Worm (Caenorhabditis elegans) whole organism, young adult: Measurements from ENCODE around the gene srg-69.
A peak's percentile ranks its signal among the peaks of the same experiment; 100 is the strongest.

Experiments
- B0336.3 ChIP-seq: fragments of 200-800 bp; sonication (Bioruptor generic); IDR thresholded peaks from 2 replicates; pipeline ENCODE4 v1.3.6; 2022; ENCODE audit warnings: missing genetic modification characterization, missing compliant biosample characterization
- C06A6.2 ChIP-seq: fragments of 200-800 bp; sonication (Bioruptor generic); conservative IDR thresholded peaks from 2 replicates; pipeline ENCODE4 v1.3.6; 2022; ENCODE audit warnings: missing genetic modification characterization, missing compliant biosample characterization
- D2030.7 ChIP-seq: fragments of 200-800 bp; sonication (Bioruptor generic); IDR thresholded peaks from 2 replicates; pipeline ENCODE4 v1.3.6; 2022; ENCODE audit warnings: missing genetic modification reagents, missing genetic modification characterization, missing compliant biosample characterization
- F55B11.4 ChIP-seq: sonication (generic microtip); optimal IDR thresholded peaks from 2 replicates; lab custom pipeline; 2016; ENCODE audit warnings: missing compliant biosample characterization, missing genetic modification characterization, borderline replicate concordance; ENCODE audit not compliant: insufficient read depth
- F57A8.1 ChIP-seq: fragments of 200-800 bp; sonication (Bioruptor generic); optimal IDR thresholded peaks from 2 replicates; lab custom pipeline; 2018; ENCODE audit warnings: mild to moderate bottlenecking, missing genetic modification characterization, moderate library complexity, missing compliant biosample characterization
- ZK185.1 ChIP-seq: sonication (generic microtip); optimal IDR thresholded peaks from 2 replicates; lab custom pipeline; 2016; ENCODE audit warnings: mild to moderate bottlenecking, missing genetic modification characterization, missing compliant biosample characterization; ENCODE audit not compliant: poor library complexity, severe bottlenecking
- akir-1 ChIP-seq: fragments of 200-800 bp; sonication (Bioruptor generic); optimal IDR thresholded peaks from 2 replicates; lab custom pipeline; 2018; ENCODE audit warnings: mild to moderate bottlenecking, missing genetic modification characterization, moderate library complexity, missing compliant biosample characterization
- atf-7 ChIP-seq: sonication (generic microtip); optimal IDR thresholded peaks from 2 replicates; lab custom pipeline; 2017; ENCODE audit warnings: mild to moderate bottlenecking, missing genetic modification characterization, missing compliant biosample characterization
- attf-5 ChIP-seq: fragments of 200-800 bp; sonication (Bioruptor generic); optimal IDR thresholded peaks from 2 replicates; lab custom pipeline; 2018; ENCODE audit warnings: mild to moderate bottlenecking, missing genetic modification characterization, missing compliant biosample characterization
- attf-6 ChIP-seq: fragments of 200-800 bp; sonication (Bioruptor generic); IDR thresholded peaks from 2 replicates; pipeline ENCODE4 v1.3.6; 2022; ENCODE audit warnings: missing genetic modification reagents, missing genetic modification characterization, missing compliant biosample characterization
- bed-2 ChIP-seq: fragments of 200-800 bp; sonication (Bioruptor generic); IDR thresholded peaks from 2 replicates; pipeline ENCODE4 v1.3.6; 2022; ENCODE audit warnings: missing genetic modification reagents, missing genetic modification characterization, missing compliant biosample characterization
- ccch-3 ChIP-seq: fragments of 200-800 bp; sonication (Bioruptor generic); optimal IDR thresholded peaks from 2 replicates; lab custom pipeline; 2018; ENCODE audit warnings: mild to moderate bottlenecking, missing genetic modification characterization, missing compliant biosample characterization
- cebp-1 ChIP-seq, 2 experiments: fragments of 200-800 bp in 1 of 2; sonication (Bioruptor generic) in 1 of 2; sonication (generic microtip) in 1 of 2; IDR thresholded peaks in 1 of 2; optimal IDR thresholded peaks in 1 of 2; 2 replicates each; pipeline versions ENCODE4 v1.3.6 to Lab custom; 2017 to 2022; ENCODE audit warnings: missing compliant biosample characterization in 2 of 2, missing genetic modification characterization in 2 of 2, mild to moderate bottlenecking in 1 of 2, missing genetic modification reagents in 1 of 2, moderate library complexity in 1 of 2
- chd-7 ChIP-seq: sonication (generic microtip); optimal IDR thresholded peaks from 2 replicates; lab custom pipeline; 2016; ENCODE audit warnings: mild to moderate bottlenecking, missing genetic modification characterization, moderate library complexity, missing compliant biosample characterization
- dox-1 ChIP-seq: fragments of 200-800 bp; sonication (Bioruptor generic); IDR thresholded peaks from 2 replicates; pipeline ENCODE4 v1.3.6; 2022; ENCODE audit warnings: missing genetic modification reagents, missing genetic modification characterization, missing compliant biosample characterization
- egrh-3 ChIP-seq: fragments of 200-800 bp; sonication (Bioruptor generic); IDR thresholded peaks from 2 replicates; pipeline ENCODE4 v1.3.6; 2022; ENCODE audit warnings: missing genetic modification reagents, missing genetic modification characterization, missing compliant biosample characterization
- gei-17 ChIP-seq: fragments of 200-800 bp; sonication (Bioruptor generic); optimal IDR thresholded peaks from 2 replicates; lab custom pipeline; 2018; ENCODE audit warnings: mild to moderate bottlenecking, missing genetic modification characterization, missing compliant biosample characterization
- let-607 ChIP-seq, 2 experiments: fragments of 200-800 bp in 1 of 2; sonication (Bioruptor generic) in 1 of 2; sonication (generic microtip) in 1 of 2; optimal IDR thresholded peaks; 2 replicates each; lab custom pipeline; 2016 to 2018; ENCODE audit warnings: mild to moderate bottlenecking in 2 of 2, missing compliant biosample characterization in 2 of 2, missing genetic modification characterization in 2 of 2, moderate library complexity in 2 of 2, missing genotype in 1 of 2
- lin-40 ChIP-seq: sonication (generic microtip); optimal IDR thresholded peaks from 2 replicates; lab custom pipeline; 2016; ENCODE audit warnings: missing genetic modification characterization, mild to moderate bottlenecking, missing compliant biosample characterization, missing genotype, missing genetic modification reagents
- lin-54 ChIP-seq: fragments of 200-800 bp; sonication (Bioruptor generic); optimal IDR thresholded peaks from 2 replicates; lab custom pipeline; 2018; ENCODE audit warnings: mild to moderate bottlenecking, missing genetic modification characterization, missing compliant biosample characterization
- lsl-1 ChIP-seq: fragments of 200-800 bp; sonication (Bioruptor generic); optimal IDR thresholded peaks from 2 replicates; lab custom pipeline; 2018; ENCODE audit warnings: mild to moderate bottlenecking, missing genetic modification characterization, moderate library complexity, missing compliant biosample characterization
- lsy-27 ChIP-seq: sonication (generic microtip); optimal IDR thresholded peaks from 2 replicates; lab custom pipeline; 2017; ENCODE audit warnings: missing genetic modification characterization, mild to moderate bottlenecking, missing compliant biosample characterization, antibody characterized with exemption, missing genotype, borderline replicate concordance; ENCODE audit not compliant: insufficient read depth
- madf-6 ChIP-seq: fragments of 200-800 bp; sonication (Bioruptor generic); IDR thresholded peaks from 2 replicates; pipeline ENCODE4 v1.3.6; 2022; ENCODE audit warnings: missing genetic modification reagents, missing genetic modification characterization, missing compliant biosample characterization
- madf-8 ChIP-seq: fragments of 200-800 bp; sonication (Bioruptor generic); conservative IDR thresholded peaks from 2 replicates; pipeline ENCODE4 v1.3.6; 2022; ENCODE audit warnings: missing genetic modification reagents, missing genetic modification characterization, missing compliant biosample characterization
- mcd-1 ChIP-seq: fragments of 200-800 bp; sonication (Bioruptor generic); IDR thresholded peaks from 2 replicates; pipeline ENCODE4 v1.3.6; 2022; ENCODE audit warnings: missing genetic modification reagents, missing genetic modification characterization, missing compliant biosample characterization
- nfyb-1 ChIP-seq: fragments of 200-800 bp; sonication (Bioruptor generic); IDR thresholded peaks from 2 replicates; pipeline ENCODE4 v1.3.6; 2022; ENCODE audit warnings: missing genetic modification reagents, missing genetic modification characterization, missing compliant biosample characterization
- nhr-179 ChIP-seq: sonication (generic microtip); optimal IDR thresholded peaks from 2 replicates; lab custom pipeline; 2016; ENCODE audit warnings: mild to moderate bottlenecking, missing genetic modification characterization, missing compliant biosample characterization
- pbrm-1 ChIP-seq: fragments of 200-800 bp; sonication (Bioruptor generic); IDR thresholded peaks from 2 replicates; pipeline ENCODE4 v1.3.6; 2022; ENCODE audit warnings: missing genetic modification reagents, missing genetic modification characterization, missing compliant biosample characterization
- pha-4 ChIP-seq: fragments of 150-350 bp; sonication (generic microtip); optimal IDR thresholded peaks from 2 replicates; lab custom pipeline; 2014; ENCODE audit warnings: missing biosample characterization, missing genetic modification reagents, missing genetic modification characterization
- rcor-1 ChIP-seq: fragments of 200-800 bp; sonication (Bioruptor generic); IDR thresholded peaks from 2 replicates; pipeline ENCODE4 v1.3.6; 2022; ENCODE audit warnings: missing genetic modification reagents, missing genetic modification characterization, missing compliant biosample characterization
- repo-1 ChIP-seq: sonication (generic microtip); optimal IDR thresholded peaks from 2 replicates; lab custom pipeline; 2017; ENCODE audit warnings: mild to moderate bottlenecking, missing genetic modification characterization, missing compliant biosample characterization
- snpc-1.1 ChIP-seq: sonication (generic microtip); optimal IDR thresholded peaks from 2 replicates; lab custom pipeline; 2017; ENCODE audit warnings: missing genetic modification characterization, mild to moderate bottlenecking, missing compliant biosample characterization, antibody characterized with exemption, moderate library complexity, missing genotype, missing genetic modification reagents; ENCODE audit not compliant: insufficient read depth
- snpc-3.4 ChIP-seq: sonication (generic microtip); optimal IDR thresholded peaks from 2 replicates; lab custom pipeline; 2017; ENCODE audit warnings: missing genetic modification characterization, mild to moderate bottlenecking, missing compliant biosample characterization, antibody characterized with exemption, moderate library complexity, missing genotype, missing genetic modification reagents
- somi-1 ChIP-seq: fragments of 200-800 bp; sonication (Bioruptor generic); optimal IDR thresholded peaks from 2 replicates; lab custom pipeline; 2018; ENCODE audit warnings: mild to moderate bottlenecking, missing genetic modification characterization, missing compliant biosample characterization
- unc-62 ChIP-seq: fragments of 150-350 bp; optimal IDR thresholded peaks from 2 replicates; lab custom pipeline; 2014; ENCODE audit warnings: missing biosample characterization, missing genetic modification reagents, missing genetic modification characterization
- zfh-2 ChIP-seq: fragments of 200-800 bp; sonication (Bioruptor generic); conservative IDR thresholded peaks from 2 replicates; pipeline ENCODE4 v1.3.6; 2022; ENCODE audit warnings: missing genetic modification reagents, missing genetic modification characterization, missing compliant biosample characterization
- zim-3 ChIP-seq: sonication (generic microtip); optimal IDR thresholded peaks from 2 replicates; lab custom pipeline; 2017; ENCODE audit warnings: mild to moderate bottlenecking, missing genetic modification characterization, moderate library complexity, missing compliant biosample characterization
- ztf-18 ChIP-seq: sonication (generic microtip); optimal IDR thresholded peaks from 2 replicates; lab custom pipeline; 2016; ENCODE audit warnings: missing genotype, mild to moderate bottlenecking, missing genetic modification characterization, missing compliant biosample characterization
- ztf-22 ChIP-seq: fragments of 200-800 bp; sonication (Bioruptor generic); optimal IDR thresholded peaks from 2 replicates; lab custom pipeline; 2018; ENCODE audit warnings: mild to moderate bottlenecking, missing genetic modification characterization, moderate library complexity, missing compliant biosample characterization
- ztf-26 ChIP-seq: sonication (generic microtip); optimal IDR thresholded peaks from 2 replicates; lab custom pipeline; 2017; ENCODE audit warnings: missing genetic modification characterization, missing compliant biosample characterization
- ztf-28 ChIP-seq: fragments of 200-800 bp; sonication (Bioruptor generic); IDR thresholded peaks from 2 replicates; pipeline ENCODE4 v1.3.6; 2022; ENCODE audit warnings: missing genetic modification reagents, missing genetic modification characterization, missing compliant biosample characterization
- ztf-3 ChIP-seq: fragments of 200-800 bp; sonication (Bioruptor generic); optimal IDR thresholded peaks from 2 replicates; lab custom pipeline; 2018; ENCODE audit warnings: mild to moderate bottlenecking, missing genetic modification characterization, missing compliant biosample characterization

The srg-69 gene

ce11 chrII:5320205-5320951 is 35.1 kb upstream of the srg-69 start (continued):
- TF ChIP-seq B0336.3 (GFP tag; lab: Robert Waterston, UW) (0 out of 2 replicates have a peak, but pooled peaks have one; percentile 14), repo-1 (tag; lab: Kevin White, UChicago) (no peak), bed-2 (GFP tag; lab: Robert Waterston, UW) (no peak), ztf-3 (GFP tag; lab: Kevin White, UChicago) (no peak), ztf-26 (tag; lab: Kevin White, UChicago) (no peak), cebp-1 (GFP tag; IDR thresholded peaks at IDR 0.05; lab: Robert Waterston, UW) (peak; percentile 61), cebp-1 (tag; optimal IDR thresholded peaks at IDR 0.05; lab: Kevin White, UChicago) (peak; percentile 94), madf-8 (no peak), ccch-3 (GFP tag; lab: Kevin White, UChicago) (no peak), nhr-179 (tag; lab: Kevin White, UChicago) (no peak), akir-1 (GFP tag; lab: Kevin White, UChicago) (no peak), snpc-3.4 (tag; lab: Kevin White, UChicago) (no peak), lin-40 (tag; lab: Kevin White, UChicago) (peak; percentile 32), D2030.7 (GFP tag; lab: Robert Waterston, UW) (no peak), unc-62 (GFP tag; lab: Kevin White, UChicago) (peak; percentile 51), pha-4 (tag; lab: Kevin White, UChicago) (peak; percentile 69)
- TF ChIP-seq, all 124 proteins: peak for 8

- TF ChIP-seq attf-6 (GFP tag; lab: Robert Waterston, UW) (no peak), somi-1 (GFP tag; lab: Kevin White, UChicago) (peak; percentile 25), ztf-18 (tag; lab: Kevin White, UChicago) (no peak), mcd-1 (GFP tag; lab: Robert Waterston, UW) (peak; percentile 67), nfyb-1 (0 out of 2 replicates have a peak, but pooled peaks have one; percentile 18), repo-1 (tag; lab: Kevin White, UChicago) (no peak), snpc-1.1 (tag; lab: Kevin White, UChicago) (no peak), lsl-1 (GFP tag; lab: Kevin White, UChicago) (no peak), attf-5 (GFP tag; lab: Kevin White, UChicago) (peak; percentile 11), zfh-2 (peak; percentile 98), lsy-27 (no peak), ztf-22 (GFP tag; lab: Kevin White, UChicago) (peak; percentile 10), chd-7 (peak; percentile 54), egrh-3 (GFP tag; lab: Robert Waterston, UW) (peak; percentile 94), F57A8.1 (no peak), dox-1 (peak; percentile 76), ztf-28 (GFP tag; lab: Robert Waterston, UW) (no peak), lin-54 (GFP tag; lab: Kevin White, UChicago) (peak; percentile 31), pbrm-1 (no peak), F55B11.4 (tag; lab: Kevin White, UChicago) (no peak), lin-40 (tag; lab: Kevin White, UChicago) (peak; percentile 55), cebp-1 (GFP tag; IDR thresholded peaks at IDR 0.05; lab: Robert Waterston, UW) (peak; percentile 91), cebp-1 (tag; optimal IDR thresholded peaks at IDR 0.05; lab: Kevin White, UChicago) (peak; percentile 97), zim-3 (tag; lab: Kevin White, UChicago) (no peak), ZK185.1 (tag; lab: Kevin White, UChicago) (peak; percentile 18), let-607 (tag; optimal IDR thresholded peaks at IDR 0.05; lab: Kevin White, UChicago) (peak in 1 of 2 experiments; percentile 22), B0336.3 (GFP tag; lab: Robert Waterston, UW) (peak; percentile 82), atf-7 (tag; lab: Kevin White, UChicago) (peak; percentile 68), rcor-1 (no peak), C06A6.2 (GFP tag; lab: Robert Waterston, UW) (no peak), gei-17 (GFP tag; lab: Kevin White, UChicago) (peak; percentile 46), madf-6 (GFP tag; lab: Robert Waterston, UW) (no peak)
Observed at ce11 chrII:5321718-5322286, 33.7 kb upstream of the srg-69 start.
